Worm (Caenorhabditis elegans) whole organism, L1 larva: ENCODE measurements around the gene ZK1058.3.

ENCODE experiments used
- C16A3.4 ChIP-seq: fragments of 150-350 bp; optimal IDR thresholded peaks from 2 replicates; lab custom pipeline; 2014; ENCODE audit warnings: missing biosample characterization, missing genetic modification characterization
- Y116A8C.19 ChIP-seq: sonication (generic microtip); optimal IDR thresholded peaks from 2 replicates; lab custom pipeline; 2016; ENCODE audit warnings: missing compliant biosample characterization, missing genetic modification characterization, borderline replicate concordance
- alr-1 ChIP-seq: fragments of 200-800 bp; sonication (Bioruptor generic); optimal IDR thresholded peaks from 2 replicates; lab custom pipeline; 2018; ENCODE audit warnings: borderline replicate concordance, mild to moderate bottlenecking, missing genetic modification characterization, missing compliant biosample characterization
- ama-1 ChIP-seq: fragments of 150-350 bp; optimal IDR thresholded peaks from 2 replicates; lab custom pipeline; 2014
- blmp-1 ChIP-seq: fragments of 150-350 bp; optimal IDR thresholded peaks from 2 replicates; lab custom pipeline; 2014; ENCODE audit warnings: missing biosample characterization, missing genetic modification characterization
- ceh-63 ChIP-seq: fragments of 200-800 bp; sonication (Bioruptor generic); optimal IDR thresholded peaks from 2 replicates; lab custom pipeline; 2018; ENCODE audit warnings: mild to moderate bottlenecking, missing genetic modification characterization, missing compliant biosample characterization
- ceh-82 ChIP-seq, 3 experiments: fragments of 150-350 bp in 1 of 3; sonication (generic microtip) in 2 of 3; optimal IDR thresholded peaks; 2 replicates each; lab custom pipeline; 2014 to 2017; ENCODE audit warnings: missing biosample characterization in 3 of 3, missing genetic modification characterization in 3 of 3
- ces-1 ChIP-seq: fragments of 150-350 bp; optimal IDR thresholded peaks from 2 replicates; lab custom pipeline; 2014; ENCODE audit warnings: missing biosample characterization, missing genetic modification reagents, missing genetic modification characterization
- efl-1 ChIP-seq, 4 experiments: fragments of 150-350 bp; optimal IDR thresholded peaks in 3 of 4; peaks in 1 of 4; 1 replicate in 1 of 4; 2 replicates in 3 of 4; lab custom pipeline; 2014; ENCODE audit warnings: missing biosample characterization in 2 of 4, missing genetic modification characterization in 2 of 4, missing genetic modification reagents in 2 of 4
- efl-3 ChIP-seq: fragments of 200-800 bp; sonication (Bioruptor generic); optimal IDR thresholded peaks from 2 replicates; lab custom pipeline; 2018; ENCODE audit warnings: mild to moderate bottlenecking, missing genetic modification characterization, missing compliant biosample characterization
- elt-2 ChIP-seq: sonication (generic microtip); optimal IDR thresholded peaks from 2 replicates; lab custom pipeline; 2016; ENCODE audit warnings: missing genetic modification characterization, mild to moderate bottlenecking, inconsistent platforms, missing compliant biosample characterization, missing genetic modification reagents
- ets-5 ChIP-seq: fragments of 200-800 bp; sonication (Bioruptor generic); IDR thresholded peaks from 2 replicates; pipeline ENCODE4 v1.3.6; 2022; ENCODE audit warnings: missing genetic modification characterization, missing compliant biosample characterization
- fkh-10 ChIP-seq: sonication (generic microtip); optimal IDR thresholded peaks from 2 replicates; lab custom pipeline; 2017; ENCODE audit warnings: missing biosample characterization, missing genetic modification reagents, missing genetic modification characterization
- fos-1 ChIP-seq: fragments of 150-350 bp; optimal IDR thresholded peaks from 2 replicates; lab custom pipeline; 2014; ENCODE audit warnings: missing biosample characterization, missing genetic modification characterization
- hlh-17 ChIP-seq: fragments of 200-800 bp; sonication (Bioruptor generic); optimal IDR thresholded peaks from 2 replicates; lab custom pipeline; 2018; ENCODE audit warnings: missing genetic modification characterization, mild to moderate bottlenecking, missing compliant biosample characterization, moderate library complexity, borderline replicate concordance
- hlh-4 ChIP-seq: sonication (generic microtip); optimal IDR thresholded peaks from 2 replicates; lab custom pipeline; 2016; ENCODE audit warnings: mild to moderate bottlenecking, missing genetic modification characterization, missing compliant biosample characterization
- isw-1 ChIP-seq: fragments of 200-800 bp; sonication (Bioruptor generic); IDR thresholded peaks from 2 replicates; pipeline ENCODE4 v1.3.6; 2022; ENCODE audit warnings: missing genetic modification characterization, missing compliant biosample characterization
- jun-1 ChIP-seq: fragments of 150-350 bp; optimal IDR thresholded peaks from 2 replicates; lab custom pipeline; 2014; ENCODE audit warnings: missing biosample characterization, missing genetic modification reagents, missing genetic modification characterization
- lin-15B ChIP-seq: fragments of 150-350 bp; sonication (generic microtip); optimal IDR thresholded peaks from 3 replicates; lab custom pipeline; 2014; ENCODE audit warnings: missing biosample characterization, missing genetic modification characterization
- lin-39 ChIP-seq: fragments of 150-350 bp; optimal IDR thresholded peaks from 2 replicates; lab custom pipeline; 2014; ENCODE audit warnings: missing biosample characterization, missing genetic modification reagents, missing genetic modification characterization
- lir-3 ChIP-seq: sonication (generic microtip); optimal IDR thresholded peaks from 2 replicates; lab custom pipeline; 2016; ENCODE audit warnings: mild to moderate bottlenecking, missing genetic modification characterization, moderate library complexity, missing compliant biosample characterization; ENCODE audit not compliant: poor library complexity
- lsy-2 ChIP-seq, 2 experiments: fragments of 150-350 bp; optimal IDR thresholded peaks; 2 replicates each; lab custom pipeline; 2014; ENCODE audit warnings: missing biosample characterization in 2 of 2, missing genetic modification characterization in 2 of 2
- mab-9 ChIP-seq: fragments of 200-800 bp; sonication (Bioruptor generic); IDR thresholded peaks from 2 replicates; pipeline ENCODE4 v1.3.6; 2022; ENCODE audit warnings: missing genetic modification reagents, missing genetic modification characterization, missing compliant biosample characterization
- mdl-1 ChIP-seq, 2 experiments: fragments of 150-350 bp; optimal IDR thresholded peaks; 2 replicates each; lab custom pipeline; 2014 to 2017; ENCODE audit warnings: missing biosample characterization in 2 of 2, missing genetic modification characterization in 2 of 2, inconsistent platforms in 1 of 2
- mef-2 ChIP-seq: fragments of 150-350 bp; optimal IDR thresholded peaks from 2 replicates; lab custom pipeline; 2014; ENCODE audit warnings: missing biosample characterization, missing genetic modification characterization
- nhr-12 ChIP-seq: sonication (generic microtip); optimal IDR thresholded peaks from 2 replicates; lab custom pipeline; 2017; ENCODE audit warnings: missing biosample characterization, missing genetic modification characterization
- nhr-19 ChIP-seq: fragments of 200-800 bp; sonication (Bioruptor generic); conservative IDR thresholded peaks from 2 replicates; pipeline ENCODE4 v1.3.6; 2022; ENCODE audit warnings: missing genetic modification characterization, missing compliant biosample characterization
- nhr-28 ChIP-seq: fragments of 150-350 bp; optimal IDR thresholded peaks from 2 replicates; lab custom pipeline; 2014; ENCODE audit warnings: missing biosample characterization, missing genetic modification characterization
- nhr-47 ChIP-seq: sonication (generic microtip); optimal IDR thresholded peaks from 2 replicates; lab custom pipeline; 2016; ENCODE audit warnings: mild to moderate bottlenecking, missing genetic modification characterization, moderate library complexity, missing compliant biosample characterization
- nhr-71 ChIP-seq: sonication (generic microtip); optimal IDR thresholded peaks from 2 replicates; lab custom pipeline; 2016; ENCODE audit warnings: mild to moderate bottlenecking, missing genetic modification characterization, moderate library complexity, missing compliant biosample characterization
- nhr-77 ChIP-seq: fragments of 150-350 bp; optimal IDR thresholded peaks from 2 replicates; lab custom pipeline; 2014; ENCODE audit warnings: missing biosample characterization, missing genetic modification characterization
- pag-3 ChIP-seq: sonication (generic microtip); optimal IDR thresholded peaks from 2 replicates; lab custom pipeline; 2017; ENCODE audit warnings: missing genetic modification characterization, mild to moderate bottlenecking, missing compliant biosample characterization, antibody characterized with exemption, borderline replicate concordance; ENCODE audit not compliant: insufficient read depth
- pqm-1 ChIP-seq: sonication (generic microtip); optimal IDR thresholded peaks from 3 replicates; lab custom pipeline; 2017; ENCODE audit warnings: missing biosample characterization, missing genetic modification characterization
- rnt-1 ChIP-seq: sonication (generic microtip); optimal IDR thresholded peaks from 2 replicates; lab custom pipeline; 2016; ENCODE audit warnings: mild to moderate bottlenecking, missing genetic modification characterization, moderate library complexity, missing compliant biosample characterization
- sptf-1 ChIP-seq: fragments of 150-350 bp; optimal IDR thresholded peaks from 2 replicates; lab custom pipeline; 2014; ENCODE audit warnings: missing biosample characterization, missing genetic modification characterization
- tbx-2 ChIP-seq: sonication (generic microtip); optimal IDR thresholded peaks from 2 replicates; lab custom pipeline; 2016; ENCODE audit warnings: missing genetic modification characterization, missing compliant biosample characterization
- unc-130 ChIP-seq: fragments of 150-350 bp; optimal IDR thresholded peaks from 2 replicates; lab custom pipeline; 2017; ENCODE audit warnings: missing biosample characterization, missing genetic modification characterization, inconsistent platforms
- unc-30 ChIP-seq: sonication (generic microtip); optimal IDR thresholded peaks from 2 replicates; lab custom pipeline; 2017; ENCODE audit warnings: missing biosample characterization, missing genetic modification characterization
- unc-86 ChIP-seq: sonication (generic microtip); optimal IDR thresholded peaks from 2 replicates; lab custom pipeline; 2016; ENCODE audit warnings: missing genetic modification characterization, missing compliant biosample characterization
- unc-98 ChIP-seq: fragments of 200-800 bp; sonication (Bioruptor generic); IDR thresholded peaks from 2 replicates; pipeline ENCODE4 v1.3.6; 2022; ENCODE audit warnings: missing genetic modification characterization, missing compliant biosample characterization
- vab-15 ChIP-seq: sonication (generic microtip); optimal IDR thresholded peaks from 2 replicates; lab custom pipeline; 2017; ENCODE audit warnings: missing genotype, mild to moderate bottlenecking, missing genetic modification characterization, missing compliant biosample characterization
- xbp-1 ChIP-seq: sonication (generic microtip); optimal IDR thresholded peaks from 2 replicates; lab custom pipeline; 2016; ENCODE audit warnings: missing genetic modification characterization, missing compliant biosample characterization
- ztf-11 ChIP-seq, 2 experiments: sonication (generic microtip); optimal IDR thresholded peaks; 2 replicates each; lab custom pipeline; 2016 to 2017; ENCODE audit warnings: missing genetic modification characterization in 2 of 2, missing biosample characterization in 1 of 2, missing compliant biosample characterization in 1 of 2
- ztf-4 ChIP-seq: fragments of 150-350 bp; optimal IDR thresholded peaks from 2 replicates; lab custom pipeline; 2014; ENCODE audit warnings: missing biosample characterization, missing genetic modification characterization

ZK1058.3 gene

DNA sequence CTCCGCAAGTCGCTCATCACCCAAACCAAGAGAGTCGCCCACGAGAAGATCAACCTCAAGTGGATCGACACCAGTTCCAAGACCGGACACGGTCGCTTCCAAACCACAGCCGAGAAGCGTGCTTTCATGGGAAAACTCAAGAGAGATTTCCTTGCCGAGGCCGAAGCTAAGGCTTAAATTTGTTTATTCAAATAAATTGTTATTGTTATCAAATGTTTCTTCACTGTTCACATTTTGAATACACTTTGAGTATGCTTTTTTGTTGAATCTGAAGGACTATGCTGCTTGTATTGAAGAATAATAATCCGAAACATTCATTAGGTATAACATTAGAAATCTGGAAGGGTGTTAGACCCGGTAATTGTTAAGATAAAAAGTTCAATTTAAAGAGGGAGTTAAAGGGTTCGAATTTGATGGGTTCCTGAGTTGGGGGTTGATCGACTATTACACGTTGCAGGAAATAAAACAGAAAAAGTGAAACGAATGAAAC is 49.3 kb upstream of the ZK1058.3 start (continued):
- peak; percentile 19 for TF ChIP-seq xbp-1 (tag; lab: Kevin White, UChicago)
- TF ChIP-seq ceh-82 (tag; optimal IDR thresholded peaks at IDR 0.05; lab: Kevin White, UChicago): no peak
- TF ChIP-seq fos-1: peak; percentile 66
- peak; percentile 7 for TF ChIP-seq C16A3.4 (tag; lab: Kevin White, UChicago)
- no peak for TF ChIP-seq lin-39
- no peak for TF ChIP-seq ets-5
- TF ChIP-seq nhr-28 (tag; lab: Kevin White, UChicago): no peak
- no peak for TF ChIP-seq unc-30 (tag; lab: Kevin White, UChicago)
- TF ChIP-seq hlh-17 (GFP tag; lab: Kevin White, UChicago): no peak
- no peak for TF ChIP-seq lir-3 (tag; lab: Kevin White, UChicago)
- TF ChIP-seq ztf-11 (tag; optimal IDR thresholded peaks at IDR 0.05; lab: Kevin White, UChicago): no peak
- TF ChIP-seq nhr-12 (tag; lab: Kevin White, UChicago): no peak
- no peak for TF ChIP-seq unc-130 (tag; lab: Kevin White, UChicago)
- TF ChIP-seq unc-98: no peak
- no peak for TF ChIP-seq pqm-1 (tag; lab: Kevin White, UChicago)
- TF ChIP-seq pag-3 (tag; lab: Kevin White, UChicago): no peak
- no peak for TF ChIP-seq mef-2 (tag; lab: Kevin White, UChicago)
- TF ChIP-seq nhr-77: peak; percentile 35
- TF ChIP-seq Y116A8C.19: no peak
- TF ChIP-seq rnt-1 (tag; lab: Kevin White, UChicago): no peak
- TF ChIP-seq vab-15 (tag; lab: Kevin White, UChicago): no peak
- no peak for TF ChIP-seq lin-15B (tag; lab: Kevin White, UChicago)
- TF ChIP-seq unc-86 (tag; lab: Kevin White, UChicago): no peak

DNA sequence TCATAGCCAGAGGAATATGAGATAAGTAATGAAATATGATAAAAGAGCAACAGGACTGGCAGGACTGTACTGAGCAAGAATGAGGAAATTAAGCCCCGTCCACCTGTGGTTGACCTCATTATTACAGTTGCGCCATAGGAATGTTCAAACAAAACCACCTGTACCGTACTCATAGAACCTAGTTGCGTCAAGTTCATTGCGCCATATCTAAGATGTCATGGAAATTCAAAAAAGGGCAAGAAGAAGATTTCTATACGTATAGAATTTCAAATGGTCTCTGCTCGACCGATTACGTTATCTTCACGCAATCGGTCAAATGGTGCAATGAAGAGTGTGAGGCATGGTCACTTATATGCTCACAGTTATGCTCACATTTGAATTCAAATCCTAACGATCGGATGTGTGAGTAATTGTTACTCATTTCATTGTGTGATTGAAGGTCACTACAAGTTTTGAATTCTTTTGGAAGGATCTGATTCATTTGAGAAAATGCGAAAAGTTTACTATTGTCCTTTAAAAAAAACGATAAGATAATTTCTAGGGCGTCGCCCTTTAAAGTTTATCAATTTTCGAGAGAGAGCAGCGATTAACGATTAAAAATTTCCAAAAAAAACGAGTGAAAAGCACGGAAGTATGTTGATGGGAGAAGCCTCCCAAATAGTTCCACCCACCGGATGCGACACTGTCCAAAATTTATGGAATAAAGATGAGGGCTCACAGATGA is 46.7 kb upstream of the ZK1058.3 start:
- TF ChIP-seq efl-1 (optimal IDR thresholded peaks at IDR 0.05; lab: Kevin White, UChicago) (no peak), efl-1 (GFP tag; optimal IDR thresholded peaks at IDR 0.05 in 1 of 2; lab: Kevin White, UChicago) (peak in 1 of 2 experiments; percentile 7), ces-1 (no peak), elt-2 (peak; percentile 20), efl-3 (GFP tag; lab: Kevin White, UChicago) (no peak)
- TF ChIP-seq, all 84 proteins: peak for 2

- TF ChIP-seq nhr-47 (tag; lab: Kevin White, UChicago): no peak
- no peak for TF ChIP-seq efl-1 (optimal IDR thresholded peaks at IDR 0.05; lab: Kevin White, UChicago)
- peak in 1 of 2 experiments; percentile 63 for TF ChIP-seq efl-1 (GFP tag; optimal IDR thresholded peaks at IDR 0.05 in 1 of 2; lab: Kevin White, UChicago)
Measured at ce11 chrIII:3872978-3873377, 45.7 kb upstream of the ZK1058.3 start.

DNA sequence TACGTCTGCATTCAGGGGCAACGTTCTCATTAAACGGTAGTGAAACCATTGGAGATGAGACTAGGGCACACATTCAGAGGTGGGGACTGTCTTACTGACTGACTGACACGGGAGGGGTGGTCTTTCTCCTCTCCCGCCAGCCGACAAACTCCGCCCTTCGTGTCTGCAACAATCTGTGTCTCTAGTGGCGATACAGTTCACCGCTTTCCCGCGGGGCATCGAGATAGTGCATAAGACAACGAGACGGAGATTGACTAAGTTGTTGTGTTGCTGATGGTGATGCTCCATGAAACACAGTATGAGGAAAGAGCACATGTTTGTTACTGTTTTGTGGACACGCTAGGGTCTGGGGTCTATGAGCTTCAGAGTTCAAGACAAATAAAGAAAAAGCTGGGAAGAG is 45.2 kb upstream of the ZK1058.3 start:
- TF ChIP-seq nhr-47 (tag; lab: Kevin White, UChicago) (no peak), hlh-4 (tag; lab: Kevin White, UChicago) (no peak), unc-98 (no peak), alr-1 (tag; lab: Kevin White, UChicago) (no peak), mdl-1 (tag; optimal IDR thresholded peaks at IDR 0.05; lab: Kevin White, UChicago) (peak in 1 of 2 experiments; percentile 9), blmp-1 (tag; lab: Kevin White, UChicago) (no peak), isw-1 (GFP tag; lab: Robert Waterston, UW) (no peak), tbx-2 (no peak), Y116A8C.19 (no peak), efl-1 (optimal IDR thresholded peaks at IDR 0.05; lab: Kevin White, UChicago) (peak in 1 of 2 experiments; percentile 19), efl-1 (GFP tag; optimal IDR thresholded peaks at IDR 0.05 in 1 of 2; lab: Kevin White, UChicago) (peak in 1 of 2 experiments; percentile 78), lsy-2 (tag; optimal IDR thresholded peaks at IDR 0.05; lab: Kevin White, UChicago) (no peak), elt-2 (no peak), fkh-10 (no peak), ceh-82 (tag; optimal IDR thresholded peaks at IDR 0.05; lab: Kevin White, UChicago) (no peak), efl-3 (GFP tag; lab: Kevin White, UChicago) (no peak), ztf-4 (tag; lab: Kevin White, UChicago) (no peak), nhr-19 (GFP tag; lab: Robert Waterston, UW) (no peak), pag-3 (tag; lab: Kevin White, UChicago) (no peak), nhr-71 (tag; lab: Kevin White, UChicago) (peak; percentile 26), mab-9 (GFP tag; lab: Robert Waterston, UW) (no peak), ama-1 (no peak), vab-15 (tag; lab: Kevin White, UChicago) (no peak), jun-1 (no peak), ceh-63 (GFP tag; lab: Kevin White, UChicago) (no peak), nhr-28 (tag; lab: Kevin White, UChicago) (no peak), sptf-1 (tag; lab: Kevin White, UChicago) (no peak)
